Worm (Caenorhabditis elegans): ENCODE measurements around the gene fbxb-26.

fbxb-26 gene

ce11 chrII:1663516-1663915 is 18.8 kb upstream of the fbxb-26 start, which contains the start of gene duxl-1 (continued):
- TF ChIP-seq fkh-8 (tag; optimal IDR thresholded peaks at IDR 0.05) (no peak), lin-39 (tag; optimal IDR thresholded peaks at IDR 0.05) (no peak), pax-3 (tag; optimal IDR thresholded peaks at IDR 0.05) (no peak), hlh-17 (GFP tag; optimal IDR thresholded peaks at IDR 0.05; ENCODE audit: borderline replicate concordance) (no peak), elt-2 (tag; optimal IDR thresholded peaks at IDR 0.05) (peak; percentile 3), xbp-1 (tag; optimal IDR thresholded peaks at IDR 0.05) (no peak), alr-1 (tag; optimal IDR thresholded peaks at IDR 0.05; ENCODE audit: borderline replicate concordance) (no peak), rnt-1 (tag; optimal IDR thresholded peaks at IDR 0.05) (peak; percentile 24), grh-1 (GFP tag; IDR thresholded peaks at IDR 0.05) (no peak), mep-1 (tag; optimal IDR thresholded peaks at IDR 0.05) (peak; percentile 18), ceh-88 (GFP tag; IDR thresholded peaks at IDR 0.05) (no peak), pqm-1 (tag; optimal IDR thresholded peaks at IDR 0.05) (no peak), ces-1 (GFP tag; optimal IDR thresholded peaks at IDR 0.05) (no peak), ceh-82 (tag; optimal IDR thresholded peaks at IDR 0.05) (peak in 1 of 3 experiments; percentile 9), egl-27 (tag; optimal IDR thresholded peaks at IDR 0.05) (no peak), ceh-8 (GFP tag; optimal IDR thresholded peaks at IDR 0.05) (no peak), unc-62 (GFP tag; optimal IDR thresholded peaks at IDR 0.05) (no peak), tbx-2 (tag; optimal IDR thresholded peaks at IDR 0.05) (no peak), lin-14 (GFP tag; optimal IDR thresholded peaks at IDR 0.05) (peak; percentile 63), nhr-12 (tag; optimal IDR thresholded peaks at IDR 0.05) (no peak), mdl-1 (tag; optimal IDR thresholded peaks at IDR 0.05) (peak in 1 of 2 experiments; percentile 12), vab-15 (tag; optimal IDR thresholded peaks at IDR 0.05) (no peak), lin-35 (GFP tag; optimal IDR thresholded peaks at IDR 0.05) (peak in 1 of 2 experiments; percentile 44), dpl-1 (GFP tag; optimal IDR thresholded peaks at IDR 0.05) (peak in 2 of 3 experiments; percentile 7 to 15), nhr-237 (tag; optimal IDR thresholded peaks at IDR 0.05) (no peak)

- TF ChIP-seq grh-1 (GFP tag; IDR thresholded peaks at IDR 0.05) = no peak
- no peak for TF ChIP-seq nhr-77 (tag; optimal IDR thresholded peaks at IDR 0.05)
- TF ChIP-seq elt-2 (tag; optimal IDR thresholded peaks at IDR 0.05) = no peak
- TF ChIP-seq nhr-84 (tag; optimal IDR thresholded peaks at IDR 0.05) = no peak
- no peak for TF ChIP-seq nhr-71 (tag; optimal IDR thresholded peaks at IDR 0.05)
- TF ChIP-seq lin-14 (GFP tag; optimal IDR thresholded peaks at IDR 0.05) = no peak
- no peak for TF ChIP-seq ama-1 (optimal IDR thresholded peaks at IDR 0.05)
- TF ChIP-seq zag-1 (tag; optimal IDR thresholded peaks at IDR 0.05) = no peak
- TF ChIP-seq nhr-28 (tag; optimal IDR thresholded peaks at IDR 0.05) = no peak
- no peak for TF ChIP-seq C34B4.2 (tag; optimal IDR thresholded peaks at IDR 0.05)
- TF ChIP-seq snu-23 (GFP tag; optimal IDR thresholded peaks at IDR 0.05) = no peak
- no peak for TF ChIP-seq rnt-1 (tag; optimal IDR thresholded peaks at IDR 0.05)
Measured at ce11 chrII:1666025-1666424, 16.3 kb upstream of the fbxb-26 start, which contains the start of gene srlf-29. Gene srlf-29, plus strand, starts transcription at chrII:1666325.

- TF ChIP-seq mab-9 (GFP tag; IDR thresholded peaks at IDR 0.05) (no peak), vab-15 (tag; optimal IDR thresholded peaks at IDR 0.05) (no peak), ceh-8 (GFP tag; optimal IDR thresholded peaks at IDR 0.05) (no peak)
Measured at ce11 chrII:1668913-1669312, 13.4 kb upstream of the fbxb-26 start, which contains the start of gene srw-97. Gene srw-97, minus strand, starts transcription at chrII:1669013.

- no peak for TF ChIP-seq snpc-4 (tag; optimal IDR thresholded peaks at IDR 0.05)
- no peak for TF ChIP-seq ceh-90 (tag; optimal IDR thresholded peaks at IDR 0.05)
- no peak for TF ChIP-seq tbx-2 (tag; optimal IDR thresholded peaks at IDR 0.05)
- no peak for TF ChIP-seq lin-15B (tag; optimal IDR thresholded peaks at IDR 0.05)
- no peak for TF ChIP-seq skn-1 (tag; optimal IDR thresholded peaks at IDR 0.05)
- TF ChIP-seq C16A3.4 (tag; optimal IDR thresholded peaks at IDR 0.05) = no peak
- TF ChIP-seq elt-2 (tag; optimal IDR thresholded peaks at IDR 0.05) = peak; percentile 77
- no peak for TF ChIP-seq efl-1 (optimal IDR thresholded peaks at IDR 0.05)
- TF ChIP-seq efl-1 (GFP tag; optimal IDR thresholded peaks at IDR 0.05 in 1 of 2) = no peak
- TF ChIP-seq pqm-1 (tag; optimal IDR thresholded peaks at IDR 0.05) = no peak
Measured at ce11 chrII:1670260-1670879, 11.9 kb upstream of the fbxb-26 start, which contains the start of gene nhx-6. Gene nhx-6, plus strand, starts transcription at chrII:1670829.

Data from whole organism, L1 larva.